Fruit fly (Drosophila melanogaster) whole organism, embryonic: Measurements from ENCODE around the gene alphaTub67C.

Experiments
- Bgb ChIP-seq: fragments of 200-800 bp; sonication (Bioruptor generic); IDR thresholded peaks from 2 replicates; pipeline ENCODE4 v1.3.6; 2022; ENCODE audit warnings: missing biosample characterization, missing genetic modification characterization; ENCODE audit not compliant: partially characterized antibody
- Bteb2 ChIP-seq: fragments of 200-800 bp; sonication (Bioruptor generic); optimal IDR thresholded peaks from 2 replicates; lab custom pipeline; 2016; ENCODE audit warnings: missing biosample characterization, missing genetic modification characterization
- CG10267 ChIP-seq: fragments of 200-800 bp; sonication (Bioruptor generic); optimal IDR thresholded peaks from 2 replicates; lab custom pipeline; 2018; ENCODE audit warnings: missing biosample characterization, mild to moderate bottlenecking, missing genetic modification characterization, moderate library complexity
- CG11695 ChIP-seq: fragments of 200-800 bp; sonication (Bioruptor generic); IDR thresholded peaks from 3 replicates; pipeline ENCODE4 v1.3.6; 2022; ENCODE audit warnings: missing biosample characterization, missing genetic modification characterization
- CG11723 ChIP-seq: fragments of 200-800 bp; sonication (Bioruptor generic); optimal IDR thresholded peaks from 2 replicates; lab custom pipeline; 2017; ENCODE audit warnings: missing biosample characterization, mild to moderate bottlenecking, missing genetic modification characterization
- CG15696 ChIP-seq: fragments of 200-800 bp; sonication (Bioruptor generic); optimal IDR thresholded peaks from 2 replicates; lab custom pipeline; 2019; ENCODE audit warnings: missing biosample characterization, mild to moderate bottlenecking, missing genetic modification characterization, moderate library complexity
- CG18764 ChIP-seq: fragments of 200-800 bp; sonication (Bioruptor generic); optimal IDR thresholded peaks from 3 replicates; lab custom pipeline; 2016; ENCODE audit warnings: missing biosample characterization, missing genetic modification characterization
- CG2712 ChIP-seq: fragments of 200-800 bp; optimal IDR thresholded peaks from 3 replicates; lab custom pipeline; 2019; ENCODE audit warnings: missing biosample characterization, mild to moderate bottlenecking, missing genetic modification characterization, moderate library complexity
- CG32767 ChIP-seq: fragments of 200-800 bp; sonication (Bioruptor generic); IDR thresholded peaks from 2 replicates; pipeline ENCODE4 v1.3.6; 2022; ENCODE audit warnings: missing biosample characterization, missing genetic modification characterization
- CG6765 ChIP-seq: fragments of 200-800 bp; sonication (Bioruptor generic); optimal IDR thresholded peaks from 3 replicates; lab custom pipeline; 2017; ENCODE audit warnings: missing biosample characterization, mild to moderate bottlenecking, missing genetic modification characterization
- CG8290 ChIP-seq, 3 experiments: fragments of 200-800 bp; sonication (Bioruptor generic); optimal IDR thresholded peaks; 2 replicates each; lab custom pipeline; 2016 to 2019; ENCODE audit warnings: missing biosample characterization in 3 of 3, missing genetic modification characterization in 3 of 3, mild to moderate bottlenecking in 2 of 3, moderate library complexity in 1 of 3
- CG9797 ChIP-seq: fragments of 200-800 bp; sonication (Bioruptor generic); optimal IDR thresholded peaks from 3 replicates; lab custom pipeline; 2018; ENCODE audit warnings: missing biosample characterization, mild to moderate bottlenecking, missing genetic modification characterization
- CrebB ChIP-seq: fragments of 200-800 bp; sonication (Bioruptor generic); optimal IDR thresholded peaks from 3 replicates; lab custom pipeline; 2018; ENCODE audit warnings: missing biosample characterization, mild to moderate bottlenecking, missing genetic modification characterization
- Dek ChIP-seq: fragments of 200-800 bp; sonication (Bioruptor generic); optimal IDR thresholded peaks from 3 replicates; lab custom pipeline; 2019; ENCODE audit warnings: missing biosample characterization, mild to moderate bottlenecking, missing genetic modification characterization, moderate library complexity
- Dp ChIP-seq: fragments of 200-800 bp; sonication (Bioruptor generic); optimal IDR thresholded peaks from 2 replicates; lab custom pipeline; 2018; ENCODE audit warnings: missing biosample characterization, mild to moderate bottlenecking, missing genetic modification characterization, moderate library complexity
- Ets65A ChIP-seq: fragments of 200-800 bp; sonication (Bioruptor generic); peaks from one replicate; lab custom pipeline; 2016; ENCODE audit warnings: missing biosample characterization, missing genetic modification characterization
- GATAe ChIP-seq: fragments of 200-800 bp; sonication (Bioruptor generic); conservative IDR thresholded peaks from 2 replicates; pipeline ENCODE4 v1.3.6; 2022; ENCODE audit warnings: missing biosample characterization, missing genetic modification characterization
- NFAT ChIP-seq: fragments of 200-800 bp; sonication (Bioruptor generic); IDR thresholded peaks from 2 replicates; pipeline ENCODE4 v1.3.6; 2022; ENCODE audit warnings: missing biosample characterization, missing genetic modification characterization
- Nf-YA ChIP-seq: fragments of 200-800 bp; sonication (Bioruptor generic); IDR thresholded peaks from 2 replicates; pipeline ENCODE4 v1.3.6; 2022; ENCODE audit warnings: missing biosample characterization, missing genetic modification characterization
- Ravus ChIP-seq: fragments of 200-800 bp; sonication (Bioruptor generic); IDR thresholded peaks from 2 replicates; pipeline ENCODE4 v1.3.6; 2022; ENCODE audit warnings: missing biosample characterization, missing genetic modification characterization
- Scr ChIP-seq: fragments of 200-800 bp; sonication (Bioruptor generic); IDR thresholded peaks from 2 replicates; pipeline ENCODE4 v1.3.6; 2022; ENCODE audit warnings: missing biosample characterization, missing genetic modification characterization; ENCODE audit not compliant: partially characterized antibody
- Taf1 ChIP-seq: fragments of 200-800 bp; sonication (Bioruptor generic); IDR thresholded peaks from 2 replicates; pipeline ENCODE4 v1.3.6; 2022; ENCODE audit warnings: missing biosample characterization, missing genetic modification characterization
- Trl ChIP-seq, 3 experiments: fragments of >200 bp in 2 of 3; fragments of 200-800 bp in 1 of 3; sonication (Bioruptor generic) in 1 of 3; optimal IDR thresholded peaks; 2 replicates in 1 of 3; 3 replicates in 2 of 3; lab custom pipeline; 2016 to 2017; ENCODE audit warnings: missing biosample characterization in 1 of 3, missing genetic modification characterization in 1 of 3
- Vsx1 ChIP-seq: fragments of 200-800 bp; sonication (Bioruptor generic); optimal IDR thresholded peaks from 2 replicates; lab custom pipeline; 2017; ENCODE audit warnings: missing biosample characterization, mild to moderate bottlenecking, missing genetic modification characterization, missing genetic modification reagents
- ac ChIP-seq: fragments of 200-800 bp; sonication (Bioruptor generic); optimal IDR thresholded peaks from 3 replicates; lab custom pipeline; 2017; ENCODE audit warnings: missing biosample characterization, mild to moderate bottlenecking, missing genetic modification characterization
- ara ChIP-seq: fragments of 200-800 bp; sonication (Bioruptor generic); IDR thresholded peaks from 2 replicates; pipeline ENCODE4 v1.3.6; 2022; ENCODE audit warnings: missing biosample characterization, missing genetic modification characterization
- ato ChIP-seq: fragments of 200-800 bp; sonication (Bioruptor generic); IDR thresholded peaks from 2 replicates; pipeline ENCODE4 v1.3.6; 2022; ENCODE audit warnings: missing biosample characterization, missing genetic modification characterization; ENCODE audit not compliant: partially characterized antibody
- bcd ChIP-seq: fragments of 200-800 bp; sonication (Bioruptor generic); optimal IDR thresholded peaks from 2 replicates; lab custom pipeline; 2017; ENCODE audit warnings: missing biosample characterization, mild to moderate bottlenecking, missing genetic modification characterization
- bigmax ChIP-seq: fragments of 200-800 bp; sonication (Bioruptor generic); optimal IDR thresholded peaks from 2 replicates; lab custom pipeline; 2018; ENCODE audit warnings: missing biosample characterization, mild to moderate bottlenecking, missing genetic modification characterization
- bowl ChIP-seq: fragments of 200-800 bp; sonication (Bioruptor generic); IDR thresholded peaks from 2 replicates; pipeline ENCODE4 v1.3.6; 2022; ENCODE audit warnings: missing biosample characterization, missing genetic modification characterization
- cas ChIP-seq: fragments of 200-800 bp; sonication (Bioruptor generic); IDR thresholded peaks from 2 replicates; pipeline ENCODE4 v1.3.6; 2022; ENCODE audit warnings: missing biosample characterization, missing genetic modification characterization
- da ChIP-seq: fragments of 200-800 bp; sonication (Bioruptor generic); optimal IDR thresholded peaks from 2 replicates; lab custom pipeline; 2016; ENCODE audit warnings: missing biosample characterization, missing genetic modification characterization
- dm ChIP-seq: fragments of 200-800 bp; sonication (Bioruptor generic); optimal IDR thresholded peaks from 3 replicates; lab custom pipeline; 2016; ENCODE audit warnings: missing biosample characterization, missing genetic modification characterization
- dmrt11E ChIP-seq: fragments of 200-800 bp; sonication (Bioruptor generic); optimal IDR thresholded peaks from 3 replicates; lab custom pipeline; 2018; ENCODE audit warnings: missing biosample characterization, mild to moderate bottlenecking, missing genetic modification characterization, moderate library complexity
- ewg ChIP-seq: fragments of 200-800 bp; sonication (Bioruptor generic); optimal IDR thresholded peaks from 3 replicates; lab custom pipeline; 2017; ENCODE audit warnings: mild to moderate bottlenecking, missing biosample characterization, missing genetic modification reagents, missing genetic modification characterization
- gem ChIP-seq: fragments of 200-800 bp; sonication (Bioruptor generic); optimal IDR thresholded peaks from 2 replicates; lab custom pipeline; 2019; ENCODE audit warnings: missing biosample characterization, mild to moderate bottlenecking, missing genetic modification characterization, moderate library complexity
- gsb-n ChIP-seq: fragments of 200-800 bp; sonication (Bioruptor generic); optimal IDR thresholded peaks from 3 replicates; lab custom pipeline; 2018; ENCODE audit warnings: missing biosample characterization, mild to moderate bottlenecking, missing genetic modification characterization
- ind ChIP-seq: fragments of 200-800 bp; sonication (Bioruptor generic); optimal IDR thresholded peaks from 3 replicates; lab custom pipeline; 2016; ENCODE audit warnings: missing biosample characterization, missing genetic modification characterization
- jumu ChIP-seq: fragments of 200-800 bp; sonication (Bioruptor generic); optimal IDR thresholded peaks from 3 replicates; lab custom pipeline; 2016; ENCODE audit warnings: missing biosample characterization, missing genetic modification characterization
- kni ChIP-seq: fragments of 200-800 bp; sonication (Bioruptor generic); optimal IDR thresholded peaks from 3 replicates; lab custom pipeline; 2017; ENCODE audit warnings: mild to moderate bottlenecking, missing biosample characterization, missing genetic modification reagents, missing genetic modification characterization
- lbe ChIP-seq: fragments of 200-800 bp; sonication (Bioruptor generic); optimal IDR thresholded peaks from 2 replicates; lab custom pipeline; 2016; ENCODE audit warnings: missing biosample characterization, mild to moderate bottlenecking, missing genetic modification characterization
- lmd ChIP-seq: fragments of 200-800 bp; sonication (Bioruptor generic); IDR thresholded peaks from 2 replicates; pipeline ENCODE4 v1.3.6; 2022; ENCODE audit warnings: missing biosample characterization, missing genetic modification characterization
- psq ChIP-seq: fragments of 200-800 bp; sonication (Bioruptor generic); optimal IDR thresholded peaks from 2 replicates; lab custom pipeline; 2017; ENCODE audit warnings: missing biosample characterization, missing genetic modification characterization
- sc ChIP-seq, 3 experiments: fragments of >200 bp in 2 of 3; fragments of 200-800 bp in 1 of 3; sonication (Bioruptor generic) in 1 of 3; optimal IDR thresholded peaks; 2 replicates in 2 of 3; 3 replicates in 1 of 3; lab custom pipeline; 2017; ENCODE audit warnings: mild to moderate bottlenecking in 1 of 3, missing biosample characterization in 1 of 3, missing genetic modification characterization in 1 of 3, missing genetic modification reagents in 1 of 3
- sim ChIP-seq: fragments of 200-800 bp; sonication (Bioruptor generic); IDR thresholded peaks from 2 replicates; pipeline ENCODE4 v1.3.6; 2022; ENCODE audit warnings: missing biosample characterization, missing genetic modification characterization
- tap ChIP-seq: fragments of 200-800 bp; optimal IDR thresholded peaks from 3 replicates; lab custom pipeline; 2019; ENCODE audit warnings: missing biosample characterization, mild to moderate bottlenecking, missing genetic modification characterization, moderate library complexity
- trh ChIP-seq: fragments of 200-800 bp; sonication (Bioruptor generic); optimal IDR thresholded peaks from 2 replicates; lab custom pipeline; 2016; ENCODE audit warnings: missing biosample characterization, missing genetic modification characterization
- unpg ChIP-seq: fragments of 200-800 bp; sonication (Bioruptor generic); optimal IDR thresholded peaks from 3 replicates; lab custom pipeline; 2018; ENCODE audit warnings: missing biosample characterization, mild to moderate bottlenecking, missing genetic modification characterization, moderate library complexity
- vvl ChIP-seq: fragments of 200-800 bp; sonication (Bioruptor generic); IDR thresholded peaks from 2 replicates; pipeline ENCODE4 v1.3.6; 2022; ENCODE audit warnings: missing biosample characterization, missing genetic modification characterization

Gene alphaTub67C

DNA sequence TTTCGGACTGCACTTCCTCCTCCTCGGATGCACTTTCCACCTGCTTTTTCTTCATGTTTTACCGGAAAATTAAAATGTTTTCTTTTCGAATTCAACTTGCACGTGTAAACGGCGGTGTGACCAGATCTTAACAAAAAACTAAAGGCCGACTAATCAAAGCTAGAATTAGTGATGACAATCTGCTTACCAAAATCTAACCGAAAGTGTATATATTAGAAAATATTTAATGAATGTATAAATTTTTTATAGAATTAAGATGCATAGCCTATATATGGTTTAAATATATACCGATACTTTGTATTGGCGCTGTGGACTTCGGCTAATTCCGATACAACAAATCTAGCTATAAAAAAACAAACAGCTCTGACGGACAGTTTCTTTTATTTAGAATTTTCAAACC, 37.9 kb downstream of the alphaTub67C start, which contains the start of the genes CG18178 and CG14174 (continued):
- TF ChIP-seq CrebB (tag; lab: Kevin White, UChicago) = peak; percentile 14
- peak; percentile 68 for TF ChIP-seq lmd
- peak; percentile 49 for TF ChIP-seq CG18764
- 0 out of 2 replicates have a peak, but pooled peaks have one; percentile 18 for TF ChIP-seq Nf-YA
- TF ChIP-seq ind (GFP tag; lab: Kevin White, UChicago) = peak; percentile 80
- peak; percentile 84 for TF ChIP-seq dm
- TF ChIP-seq Scr (GFP tag; lab: Robert Waterston, UW) = peak; percentile 63
- TF ChIP-seq psq (GFP tag; lab: Kevin White, UChicago) = peak; percentile 12
- TF ChIP-seq CG11723 (GFP tag; lab: Kevin White, UChicago) = peak; percentile 9
- TF ChIP-seq vvl = peak; percentile 67
- TF ChIP-seq da = no peak
- TF ChIP-seq sim = no peak
- no peak for TF ChIP-seq Bteb2 (GFP tag; lab: Kevin White, UChicago)
- TF ChIP-seq CG10267 (tag; lab: Kevin White, UChicago) = peak; percentile 76
- TF ChIP-seq CG11695 (GFP tag; lab: Robert Waterston, UW) = peak; percentile 49; the same call in 1 of the 3 replicates
- peak; percentile 48; the same call in 1 of the 2 replicates for TF ChIP-seq ara (GFP tag; lab: Robert Waterston, UW)
- TF ChIP-seq lbe = peak; percentile 51
- TF ChIP-seq ewg (GFP tag; lab: Kevin White, UChicago) = peak; percentile 34
- no peak for TF ChIP-seq jumu (GFP tag; lab: Kevin White, UChicago)
- 0 out of 2 replicates have a peak, but pooled peaks have one; percentile 22 for TF ChIP-seq GATAe (GFP tag; lab: Robert Waterston, UW)
- 0 out of 2 replicates have a peak, but pooled peaks have one; percentile 60 for TF ChIP-seq CG32767
- TF ChIP-seq Ravus (GFP tag; lab: Robert Waterston, UW) = no peak
- no peak for TF ChIP-seq kni (GFP tag; lab: Kevin White, UChicago)
- TF ChIP-seq Dp (GFP tag; lab: Kevin White, UChicago) = peak; percentile 23
- peak; percentile 80 for TF ChIP-seq gem (tag; lab: Kevin White, UChicago)
- TF ChIP-seq CG9797 (GFP tag; lab: Kevin White, UChicago) = peak; percentile 64
- TF ChIP-seq CG8290 (GFP tag; optimal IDR thresholded peaks at IDR 0.05; lab: Kevin White, UChicago) = peak; percentile 65
- TF ChIP-seq CG8290 (tag; optimal IDR thresholded peaks at IDR 0.05; lab: Kevin White, UChicago) = no peak
- no peak for TF ChIP-seq NFAT (GFP tag; lab: Robert Waterston, UW)
- no peak for TF ChIP-seq Bgb (GFP tag; lab: Robert Waterston, UW)
- no peak for TF ChIP-seq CG6765 (GFP tag; lab: Kevin White, UChicago)
- no peak for TF ChIP-seq gsb-n (tag; lab: Kevin White, UChicago)
- TF ChIP-seq CG2712 = peak; percentile 85
- peak; percentile 85 for TF ChIP-seq CG15696
- no peak for TF ChIP-seq bigmax (GFP tag; lab: Kevin White, UChicago)
- TF ChIP-seq trh (GFP tag; lab: Kevin White, UChicago) = no peak
- no peak for TF ChIP-seq sc (optimal IDR thresholded peaks at IDR 0.05; lab: Kevin White, UChicago)
- TF ChIP-seq sc (GFP tag; optimal IDR thresholded peaks at IDR 0.05; lab: Kevin White, UChicago) = peak; percentile 35
- TF ChIP-seq Taf1 = peak; percentile 50; the same call in 1 of the 2 replicates
- TF ChIP-seq ato (GFP tag; lab: Robert Waterston, UW) = no peak
- peak; percentile 64 for TF ChIP-seq Ets65A (GFP tag; lab: Kevin White, UChicago)
- TF ChIP-seq cas = 0 out of 2 replicates have a peak, but pooled peaks have one; percentile 20
- peak; percentile 42 for TF ChIP-seq tap (tag; lab: Kevin White, UChicago)
- no peak for TF ChIP-seq Vsx1
- no peak for TF ChIP-seq Trl (optimal IDR thresholded peaks at IDR 0.05; lab: Kevin White, UChicago)
- TF ChIP-seq Trl (GFP tag; optimal IDR thresholded peaks at IDR 0.05; lab: Kevin White, UChicago) = no peak
- TF ChIP-seq unpg (GFP tag; lab: Kevin White, UChicago) = peak; percentile 56
- TF ChIP-seq ac (GFP tag; lab: Kevin White, UChicago) = peak; percentile 5
- no peak for TF ChIP-seq bowl (GFP tag; lab: Robert Waterston, UW)
- peak; percentile 47 for TF ChIP-seq Dek (tag; lab: Kevin White, UChicago)
- peak; percentile 65 for TF ChIP-seq bcd
- TF ChIP-seq dmrt11E (tag; lab: Kevin White, UChicago) = peak; percentile 79
